Comparison of ENCODE assay signal across 5 fruit fly cellular contexts in the genomic region with DNA sequence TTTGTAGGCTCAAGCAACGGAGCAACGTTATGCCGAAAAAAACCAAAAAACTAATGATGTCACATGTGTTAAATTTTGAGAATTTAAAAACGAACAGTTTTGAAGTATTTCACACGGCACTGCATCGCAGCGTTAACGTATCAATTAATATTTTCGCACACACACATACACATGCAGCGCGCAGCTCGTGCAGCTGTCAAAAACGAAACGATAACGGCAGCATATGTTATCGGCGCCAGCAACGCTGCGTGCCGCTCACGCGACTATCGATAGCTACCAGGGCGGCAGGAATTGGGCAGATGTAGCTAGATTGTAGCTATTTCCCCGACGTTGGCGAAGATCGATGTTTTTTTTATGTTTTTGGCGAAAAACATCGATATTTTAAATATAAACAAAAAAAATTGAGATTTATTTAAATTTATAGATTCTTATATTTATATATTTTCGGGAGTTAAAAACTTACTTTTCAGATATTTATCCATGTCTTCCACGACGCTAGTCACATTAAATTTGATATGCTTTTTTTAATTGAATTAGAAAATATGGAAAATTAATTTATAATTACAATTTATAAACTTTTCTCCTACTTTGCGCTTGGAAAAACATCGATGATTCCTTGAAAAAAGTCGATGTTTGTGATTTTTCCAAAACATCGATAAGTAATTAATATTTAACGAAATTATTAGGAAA.
A peak's percentile ranks its signal among the peaks of the same experiment; 100 is the strongest.
TF ChIP-seq lines count a peak whose summit lies in the region.

A gene (minus strand): TSS at position 208 of the 690 bp plus-strand sequence.

- no peak for TF ChIP-seq CTCF in whole organism, embryonic (GFP tag; optimal IDR thresholded peaks at IDR 0.05; lab: Kevin White, UChicago)

TF ChIP-seq in whole organism, adult, 20 proteins besides CTCF, POLR2A, EP300 and RAD21:
- TF ChIP-seq ovo (GFP tag; optimal IDR thresholded peaks at IDR 0.05; lab: Kevin White, UChicago) (no peak), Crg-1 (GFP tag; optimal IDR thresholded peaks at IDR 0.05; lab: Kevin White, UChicago) (no peak), CG11617 (GFP tag; optimal IDR thresholded peaks at IDR 0.05; lab: Kevin White, UChicago) (no peak), CG33017 (tag; optimal IDR thresholded peaks at IDR 0.05; lab: Kevin White, UChicago) (no peak), pad (GFP tag; optimal IDR thresholded peaks at IDR 0.05; lab: Kevin White, UChicago) (no peak), cic (GFP tag; optimal IDR thresholded peaks at IDR 0.05; lab: Kevin White, UChicago) (no peak), bab1 (GFP tag; optimal IDR thresholded peaks at IDR 0.05; lab: Kevin White, UChicago) (peak; percentile 38), CG12768 (GFP tag; optimal IDR thresholded peaks at IDR 0.05; lab: Kevin White, UChicago) (no peak), Mnt (GFP tag; optimal IDR thresholded peaks at IDR 0.05; lab: Kevin White, UChicago) (peak; percentile 74), cnc (optimal IDR thresholded peaks at IDR 0.05; lab: Kevin White, UChicago) (no peak)
TF ChIP-seq in whole organism, adult: peak in this region for 2.

TF ChIP-seq in whole organism, embryonic, 481 proteins besides CTCF, POLR2A, EP300 and RAD21 (continues in another document):
- TF ChIP-seq CG10431 (GFP tag; optimal IDR thresholded peaks at IDR 0.05; lab: Kevin White, UChicago) = no peak
- TF ChIP-seq prd (optimal IDR thresholded peaks at IDR 0.05; lab: Kevin White, UChicago) = no peak
- TF ChIP-seq prd (GFP tag; IDR thresholded peaks at IDR 0.05; lab: Robert Waterston, UW) = 0 out of 3 replicates have a peak, but pooled peaks have one; percentile 28
- no peak for TF ChIP-seq CG6854 (GFP tag; optimal IDR thresholded peaks at IDR 0.05; lab: Kevin White, UChicago)
- no peak for TF ChIP-seq PHDP (tag; optimal IDR thresholded peaks at IDR 0.05; lab: Kevin White, UChicago)
- peak; percentile 21 for TF ChIP-seq Mad (GFP tag; optimal IDR thresholded peaks at IDR 0.05; lab: Kevin White, UChicago)
- TF ChIP-seq CG9932 (GFP tag; IDR thresholded peaks at IDR 0.05; lab: Robert Waterston, UW) = peak; percentile 68
- peak; percentile 46 for TF ChIP-seq CG12391 (tag; optimal IDR thresholded peaks at IDR 0.05; lab: Kevin White, UChicago)
- TF ChIP-seq E2f2 (GFP tag; IDR thresholded peaks at IDR 0.05; lab: Robert Waterston, UW) = peak; percentile 73
- TF ChIP-seq ssp (GFP tag; IDR thresholded peaks at IDR 0.05; lab: Robert Waterston, UW) = peak; percentile 94
- no peak for TF ChIP-seq Vsx1 (GFP tag; optimal IDR thresholded peaks at IDR 0.05; lab: Kevin White, UChicago)
- TF ChIP-seq hbn (GFP tag; IDR thresholded peaks at IDR 0.05; lab: Robert Waterston, UW; ENCODE audit: partially characterized antibody) = peak; percentile 91
- TF ChIP-seq mam (GFP tag; optimal IDR thresholded peaks at IDR 0.05; lab: Kevin White, UChicago) = peak; percentile 12
- TF ChIP-seq grau (tag; optimal IDR thresholded peaks at IDR 0.05; lab: Kevin White, UChicago) = peak; percentile 19
- TF ChIP-seq nmo (GFP tag; optimal IDR thresholded peaks at IDR 0.05; lab: Kevin White, UChicago) = peak; percentile 61
- TF ChIP-seq CG34224 (GFP tag; IDR thresholded peaks at IDR 0.05; lab: Robert Waterston, UW; ENCODE audit: partially characterized antibody) = peak; percentile 91
- no peak for TF ChIP-seq Hey (tag; optimal IDR thresholded peaks at IDR 0.05; lab: Kevin White, UChicago)
- peak; percentile 56 for TF ChIP-seq CG14710 (tag; optimal IDR thresholded peaks at IDR 0.05; lab: Kevin White, UChicago)

TF ChIP-seq in whole organism, prepupa, 60 proteins besides CTCF, POLR2A, EP300 and RAD21:
- TF ChIP-seq Smox (GFP tag; optimal IDR thresholded peaks at IDR 0.05; lab: Kevin White, UChicago) (no peak), eg (GFP tag; IDR thresholded peaks at IDR 0.05; lab: Robert Waterston, UW) (0 out of 3 replicates have a peak, but pooled peaks have one; percentile 36), Ets21C (GFP tag; optimal IDR thresholded peaks at IDR 0.05; lab: Kevin White, UChicago) (no peak), Met (GFP tag; optimal IDR thresholded peaks at IDR 0.05; lab: Kevin White, UChicago) (no peak), achi (GFP tag; optimal IDR thresholded peaks at IDR 0.05; lab: Kevin White, UChicago) (peak; percentile 97), ss (GFP tag; optimal IDR thresholded peaks at IDR 0.05; lab: Kevin White, UChicago) (peak in 1 of 2 experiments; percentile 47), CG34406 (GFP tag; optimal IDR thresholded peaks at IDR 0.05; lab: Kevin White, UChicago) (no peak), Ets96B (tag; optimal IDR thresholded peaks at IDR 0.05; lab: Kevin White, UChicago) (no peak), Eip78C (GFP tag; lab: Kevin White, UChicago) (peak; percentile 67), CG3032 (tag; optimal IDR thresholded peaks at IDR 0.05; lab: Kevin White, UChicago) (peak; percentile 25), vri (GFP tag; optimal IDR thresholded peaks at IDR 0.05; lab: Kevin White, UChicago) (no peak), cyc (GFP tag; optimal IDR thresholded peaks at IDR 0.05; lab: Kevin White, UChicago) (no peak), CG15336 (GFP tag; IDR thresholded peaks at IDR 0.05; lab: Robert Waterston, UW) (0 out of 2 replicates have a peak, but pooled peaks have one; percentile 33), CG9139 (GFP tag; optimal IDR thresholded peaks at IDR 0.05; lab: Kevin White, UChicago) (no peak), CG7368 (GFP tag; optimal IDR thresholded peaks at IDR 0.05; lab: Kevin White, UChicago) (no peak), acj6 (GFP tag; optimal IDR thresholded peaks at IDR 0.05; lab: Kevin White, UChicago) (no peak), CG8119 (GFP tag; IDR thresholded peaks at IDR 0.05; lab: Robert Waterston, UW) (no peak)

TF ChIP-seq in whole organism, pupa, 21 proteins besides CTCF, POLR2A, EP300 and RAD21:
- TF ChIP-seq CG8301 (tag; optimal IDR thresholded peaks at IDR 0.05; lab: Kevin White, UChicago) (no peak), Ets98B (GFP tag; IDR thresholded peaks at IDR 0.05; lab: Robert Waterston, UW) (peak; percentile 22; the same call in 1 of the 2 replicates), fd96Ca (GFP tag; IDR thresholded peaks at IDR 0.05; lab: Robert Waterston, UW) (no peak), CG4496 (GFP tag; IDR thresholded peaks at IDR 0.05; lab: Robert Waterston, UW) (peak; percentile 63), CG34367 (tag; optimal IDR thresholded peaks at IDR 0.05; lab: Kevin White, UChicago) (no peak), gl (tag; optimal IDR thresholded peaks at IDR 0.05; lab: Kevin White, UChicago) (no peak), CG13204 (GFP tag; optimal IDR thresholded peaks at IDR 0.05; lab: Kevin White, UChicago) (no peak), CG10348 (GFP tag; IDR thresholded peaks at IDR 0.05; lab: Robert Waterston, UW) (no peak), CG12605 (GFP tag; IDR thresholded peaks at IDR 0.05; lab: Robert Waterston, UW) (no peak)

TF ChIP-seq in whole organism, wandering third instar larva, 38 proteins besides CTCF, POLR2A, EP300 and RAD21:
- TF ChIP-seq N (GFP tag; optimal IDR thresholded peaks at IDR 0.05; lab: Kevin White, UChicago) = no peak
- TF ChIP-seq Myc (optimal IDR thresholded peaks at IDR 0.05; lab: Kevin White, UChicago) = peak; percentile 64
- TF ChIP-seq dmrt93B (GFP tag; optimal IDR thresholded peaks at IDR 0.05; lab: Kevin White, UChicago) = no peak
- no peak for TF ChIP-seq Dif (GFP tag; optimal IDR thresholded peaks at IDR 0.05; lab: Kevin White, UChicago; ENCODE audit: partially characterized antibody)
- peak; percentile 49 for TF ChIP-seq woc (GFP tag; optimal IDR thresholded peaks at IDR 0.05; lab: Kevin White, UChicago)
- no peak for TF ChIP-seq Rel (GFP tag; optimal IDR thresholded peaks at IDR 0.05; lab: Kevin White, UChicago)
- TF ChIP-seq Rel (tag; optimal IDR thresholded peaks at IDR 0.05; lab: Kevin White, UChicago) = peak; percentile 36
- peak; percentile 4 for TF ChIP-seq Sp1 (GFP tag; optimal IDR thresholded peaks at IDR 0.05; lab: Kevin White, UChicago)
- no peak for TF ChIP-seq Vsx2 (GFP tag; optimal IDR thresholded peaks at IDR 0.05; lab: Kevin White, UChicago; ENCODE audit: partially characterized antibody)
- no peak for TF ChIP-seq br (GFP tag; optimal IDR thresholded peaks at IDR 0.05; lab: Kevin White, UChicago)
- TF ChIP-seq Mio (GFP tag; optimal IDR thresholded peaks at IDR 0.05; lab: Kevin White, UChicago) = no peak
- TF ChIP-seq ey (GFP tag; optimal IDR thresholded peaks at IDR 0.05; lab: Kevin White, UChicago) = no peak
- TF ChIP-seq rgr (GFP tag; optimal IDR thresholded peaks at IDR 0.05; lab: Kevin White, UChicago) = no peak
- TF ChIP-seq fru (GFP tag; optimal IDR thresholded peaks at IDR 0.05; lab: Kevin White, UChicago) = no peak
- TF ChIP-seq psq (GFP tag; optimal IDR thresholded peaks at IDR 0.05; lab: Kevin White, UChicago) = no peak
- no peak for TF ChIP-seq jim (GFP tag; optimal IDR thresholded peaks at IDR 0.05; lab: Kevin White, UChicago)
- TF ChIP-seq dl (GFP tag; optimal IDR thresholded peaks at IDR 0.05; lab: Kevin White, UChicago; ENCODE audit: insufficient read depth in 1 of 2, partially characterized antibody in 2 of 2) = no peak
- no peak for TF ChIP-seq Hnf4 (GFP tag; optimal IDR thresholded peaks at IDR 0.05; lab: Kevin White, UChicago)
- TF ChIP-seq OdsH (GFP tag; optimal IDR thresholded peaks at IDR 0.05; lab: Kevin White, UChicago) = no peak
- TF ChIP-seq GATAd (GFP tag; optimal IDR thresholded peaks at IDR 0.05; lab: Kevin White, UChicago) = no peak
- TF ChIP-seq CrebA (GFP tag; optimal IDR thresholded peaks at IDR 0.05; lab: Kevin White, UChicago; ENCODE audit: borderline replicate concordance) = no peak
- no peak for TF ChIP-seq Hr83 (GFP tag; optimal IDR thresholded peaks at IDR 0.05; lab: Kevin White, UChicago; ENCODE audit: poor library complexity, severe bottlenecking)
- TF ChIP-seq CG9705 (GFP tag; optimal IDR thresholded peaks at IDR 0.05; lab: Kevin White, UChicago) = no peak
- TF ChIP-seq h (GFP tag; optimal IDR thresholded peaks at IDR 0.05; lab: Kevin White, UChicago) = no peak
- no peak for TF ChIP-seq tai (GFP tag; optimal IDR thresholded peaks at IDR 0.05; lab: Kevin White, UChicago)
- TF ChIP-seq CG32264 (GFP tag; optimal IDR thresholded peaks at IDR 0.05; lab: Kevin White, UChicago) = no peak
- TF ChIP-seq Hr78 (GFP tag; optimal IDR thresholded peaks at IDR 0.05; lab: Kevin White, UChicago) = no peak
- no peak for TF ChIP-seq usp (GFP tag; optimal IDR thresholded peaks at IDR 0.05; lab: Kevin White, UChicago)
- no peak for TF ChIP-seq Abd-B (GFP tag; optimal IDR thresholded peaks at IDR 0.05; lab: Kevin White, UChicago)
- no peak for TF ChIP-seq HLH106 (tag; optimal IDR thresholded peaks at IDR 0.05; lab: Kevin White, UChicago)
- no peak for TF ChIP-seq dsf (GFP tag; optimal IDR thresholded peaks at IDR 0.05; lab: Kevin White, UChicago; ENCODE audit: borderline replicate concordance)
- no peak for TF ChIP-seq sv (GFP tag; optimal IDR thresholded peaks at IDR 0.05; lab: Kevin White, UChicago)
- TF ChIP-seq sage (GFP tag; optimal IDR thresholded peaks at IDR 0.05; lab: Kevin White, UChicago) = no peak
- no peak for TF ChIP-seq Jra (GFP tag; optimal IDR thresholded peaks at IDR 0.05; lab: Kevin White, UChicago)
- no peak for TF ChIP-seq pan (optimal IDR thresholded peaks at IDR 0.05; lab: Kevin White, UChicago)
